Fruit fly (Drosophila melanogaster) whole organism, embryonic: ENCODE measurements around the gene Gycalpha99B.

ENCODE experiments used
- CG11456 ChIP-seq: fragments of 200-800 bp; sonication (Bioruptor generic); IDR thresholded peaks from 3 replicates; pipeline ENCODE4 v1.3.6; 2022; ENCODE audit warnings: missing biosample characterization, missing genetic modification characterization
- CG11723 ChIP-seq: fragments of 200-800 bp; sonication (Bioruptor generic); optimal IDR thresholded peaks from 2 replicates; lab custom pipeline; 2017; ENCODE audit warnings: missing biosample characterization, mild to moderate bottlenecking, missing genetic modification characterization
- CG12104 ChIP-seq: fragments of 200-800 bp; sonication (Bioruptor generic); optimal IDR thresholded peaks from 3 replicates; lab custom pipeline; 2016; ENCODE audit warnings: missing biosample characterization, missing genetic modification characterization
- CG12236 ChIP-seq: fragments of 200-800 bp; sonication (Bioruptor generic); optimal IDR thresholded peaks from 2 replicates; lab custom pipeline; 2016; ENCODE audit warnings: missing biosample characterization, missing genetic modification characterization
- CG12942 ChIP-seq: fragments of 200-800 bp; sonication (Bioruptor generic); optimal IDR thresholded peaks from 3 replicates; lab custom pipeline; 2016; ENCODE audit warnings: missing biosample characterization, missing genetic modification characterization
- CG13624 ChIP-seq: fragments of 200-800 bp; sonication (Bioruptor generic); optimal IDR thresholded peaks from 2 replicates; lab custom pipeline; 2016; ENCODE audit warnings: missing biosample characterization, missing genetic modification characterization
- CG15011 ChIP-seq: fragments of 200-800 bp; sonication (Bioruptor generic); optimal IDR thresholded peaks from 3 replicates; lab custom pipeline; 2018; ENCODE audit warnings: missing biosample characterization, mild to moderate bottlenecking, missing genetic modification characterization
- CG17612 ChIP-seq: fragments of 200-800 bp; sonication (Bioruptor generic); IDR thresholded peaks from 2 replicates; pipeline ENCODE4 v1.3.6; 2022; ENCODE audit warnings: missing biosample characterization, missing genetic modification characterization
- CG1792 ChIP-seq: fragments of 200-800 bp; sonication (Bioruptor generic); optimal IDR thresholded peaks from 2 replicates; lab custom pipeline; 2016; ENCODE audit warnings: missing biosample characterization, missing genetic modification characterization
- CG1832 ChIP-seq: fragments of 200-800 bp; sonication (Bioruptor generic); optimal IDR thresholded peaks from 2 replicates; lab custom pipeline; 2017; ENCODE audit warnings: missing biosample characterization, mild to moderate bottlenecking, missing genetic modification characterization, inconsistent platforms
- CG2120 ChIP-seq: fragments of 200-800 bp; sonication (Bioruptor generic); optimal IDR thresholded peaks from 3 replicates; lab custom pipeline; 2016; ENCODE audit warnings: missing biosample characterization, missing genetic modification characterization
- CG2678 ChIP-seq: fragments of 200-800 bp; sonication (Bioruptor generic); optimal IDR thresholded peaks from 3 replicates; lab custom pipeline; 2019; ENCODE audit warnings: missing biosample characterization, mild to moderate bottlenecking, missing genetic modification characterization, moderate library complexity
- CG3281 ChIP-seq: fragments of 200-800 bp; sonication (Bioruptor generic); optimal IDR thresholded peaks from 3 replicates; lab custom pipeline; 2017; ENCODE audit warnings: missing biosample characterization, mild to moderate bottlenecking, missing genetic modification characterization
- CG33213 ChIP-seq: fragments of 200-800 bp; sonication (Bioruptor generic); optimal IDR thresholded peaks from 3 replicates; lab custom pipeline; 2016; ENCODE audit warnings: missing biosample characterization, missing genetic modification characterization
- CG3847 ChIP-seq: fragments of 200-800 bp; sonication (Bioruptor generic); IDR thresholded peaks from 2 replicates; pipeline ENCODE4 v1.3.6; 2022; ENCODE audit warnings: missing biosample characterization, missing genetic modification characterization
- CG3995 ChIP-seq: fragments of 200-800 bp; sonication (Bioruptor generic); optimal IDR thresholded peaks from 3 replicates; lab custom pipeline; 2016; ENCODE audit warnings: missing biosample characterization, missing genetic modification characterization
- CG4328 ChIP-seq: fragments of 200-800 bp; sonication (Bioruptor generic); optimal IDR thresholded peaks from 3 replicates; lab custom pipeline; 2017; ENCODE audit warnings: missing biosample characterization, missing genetic modification reagents, missing genetic modification characterization
- CG4617 ChIP-seq: fragments of 200-800 bp; sonication (Bioruptor generic); optimal IDR thresholded peaks from 3 replicates; lab custom pipeline; 2016; ENCODE audit warnings: missing biosample characterization, missing genetic modification characterization, borderline replicate concordance
- CG4820 ChIP-seq: fragments of 200-800 bp; sonication (Bioruptor generic); optimal IDR thresholded peaks from 3 replicates; lab custom pipeline; 2016; ENCODE audit warnings: missing biosample characterization, missing genetic modification characterization
- CG6254 ChIP-seq: fragments of 200-800 bp; sonication (Bioruptor generic); optimal IDR thresholded peaks from 3 replicates; lab custom pipeline; 2017; ENCODE audit warnings: mild to moderate bottlenecking, missing biosample characterization, missing genetic modification reagents, missing genetic modification characterization
- CG6813 ChIP-seq: fragments of 200-800 bp; sonication (Bioruptor generic); optimal IDR thresholded peaks from 2 replicates; lab custom pipeline; 2017; ENCODE audit warnings: missing biosample characterization, missing genetic modification characterization, mild to moderate bottlenecking, moderate library complexity, missing genetic modification reagents
- CrebB ChIP-seq: fragments of 200-800 bp; sonication (Bioruptor generic); optimal IDR thresholded peaks from 3 replicates; lab custom pipeline; 2018; ENCODE audit warnings: missing biosample characterization, mild to moderate bottlenecking, missing genetic modification characterization
- Doc3 ChIP-seq: fragments of 200-800 bp; sonication (Bioruptor generic); IDR thresholded peaks from 3 replicates; pipeline ENCODE4 v1.3.6; 2022; ENCODE audit warnings: missing biosample characterization, missing genetic modification characterization; ENCODE audit not compliant: partially characterized antibody
- Elba2 ChIP-seq: fragments of 200-800 bp; sonication (Bioruptor generic); optimal IDR thresholded peaks from 3 replicates; lab custom pipeline; 2016; ENCODE audit warnings: missing biosample characterization, missing genetic modification characterization
- GATAe ChIP-seq: fragments of 200-800 bp; sonication (Bioruptor generic); conservative IDR thresholded peaks from 2 replicates; pipeline ENCODE4 v1.3.6; 2022; ENCODE audit warnings: missing biosample characterization, missing genetic modification characterization
- Hr3 ChIP-seq: fragments of 200-800 bp; sonication (Bioruptor generic); optimal IDR thresholded peaks from 3 replicates; lab custom pipeline; 2016; ENCODE audit warnings: missing biosample characterization, missing genetic modification characterization
- NfI ChIP-seq: fragments of 200-800 bp; sonication (Bioruptor generic); optimal IDR thresholded peaks from 3 replicates; lab custom pipeline; 2018; ENCODE audit warnings: missing biosample characterization, mild to moderate bottlenecking, missing genetic modification characterization, moderate library complexity
- PHDP ChIP-seq: fragments of 200-800 bp; sonication (Bioruptor generic); optimal IDR thresholded peaks from 3 replicates; lab custom pipeline; 2018; ENCODE audit warnings: missing biosample characterization, mild to moderate bottlenecking, missing genetic modification characterization, moderate library complexity
- Ptx1 ChIP-seq: fragments of 200-800 bp; sonication (Bioruptor generic); IDR thresholded peaks from 2 replicates; pipeline ENCODE4 v1.3.6; 2022; ENCODE audit warnings: missing biosample characterization, missing genetic modification characterization
- Sox102F ChIP-seq: fragments of 200-800 bp; sonication (Bioruptor generic); optimal IDR thresholded peaks from 2 replicates; lab custom pipeline; 2018; ENCODE audit warnings: missing biosample characterization, mild to moderate bottlenecking, missing genetic modification characterization, moderate library complexity
- Tbp ChIP-seq: fragments of >200 bp; optimal IDR thresholded peaks from 2 replicates; lab custom pipeline; 2018; ENCODE audit warnings: missing biosample characterization, missing genetic modification characterization
- Trl ChIP-seq, 3 experiments: fragments of >200 bp in 2 of 3; fragments of 200-800 bp in 1 of 3; sonication (Bioruptor generic) in 1 of 3; optimal IDR thresholded peaks; 2 replicates in 1 of 3; 3 replicates in 2 of 3; lab custom pipeline; 2016 to 2017; ENCODE audit warnings: missing biosample characterization in 1 of 3, missing genetic modification characterization in 1 of 3
- Vsx1 ChIP-seq: fragments of 200-800 bp; sonication (Bioruptor generic); optimal IDR thresholded peaks from 2 replicates; lab custom pipeline; 2017; ENCODE audit warnings: missing biosample characterization, mild to moderate bottlenecking, missing genetic modification characterization, missing genetic modification reagents
- chm ChIP-seq: fragments of 200-800 bp; sonication (Bioruptor generic); IDR thresholded peaks from 2 replicates; pipeline ENCODE4 v1.3.6; 2022; ENCODE audit warnings: missing biosample characterization, missing genetic modification characterization
- croc ChIP-seq: fragments of 200-800 bp; sonication (Bioruptor generic); conservative IDR thresholded peaks from 3 replicates; pipeline ENCODE4 v1.3.6; 2022; ENCODE audit warnings: missing biosample characterization, missing genetic modification characterization
- crol ChIP-seq: fragments of 200-800 bp; sonication (Bioruptor generic); IDR thresholded peaks from 2 replicates; pipeline ENCODE4 v1.3.6; 2022; ENCODE audit warnings: missing biosample characterization, missing genetic modification characterization
- cwo ChIP-seq: fragments of 200-800 bp; sonication (Bioruptor generic); optimal IDR thresholded peaks from 3 replicates; lab custom pipeline; 2017; ENCODE audit warnings: missing biosample characterization, missing genetic modification characterization, mild to moderate bottlenecking, moderate library complexity, missing genetic modification reagents
- lilli ChIP-seq: fragments of 200-800 bp; sonication (Bioruptor generic); optimal IDR thresholded peaks from 3 replicates; lab custom pipeline; 2016; ENCODE audit warnings: missing biosample characterization, missing genetic modification characterization
- lov ChIP-seq, 2 experiments: fragments of 200-800 bp in 1 of 2; fragments of >200 bp in 1 of 2; sonication (Bioruptor generic) in 1 of 2; IDR thresholded peaks in 1 of 2; optimal IDR thresholded peaks in 1 of 2; 2 replicates in 1 of 2; 3 replicates in 1 of 2; pipeline versions ENCODE4 v1.3.6 to Lab custom; 2017 to 2022; ENCODE audit warnings: missing biosample characterization in 1 of 2, missing genetic modification characterization in 1 of 2
- nerfin-1 ChIP-seq: fragments of 200-800 bp; sonication (Bioruptor generic); optimal IDR thresholded peaks from 3 replicates; lab custom pipeline; 2019; ENCODE audit warnings: missing biosample characterization, mild to moderate bottlenecking, missing genetic modification characterization, moderate library complexity
- nom ChIP-seq: fragments of 200-800 bp; sonication (Bioruptor generic); optimal IDR thresholded peaks from 2 replicates; lab custom pipeline; 2017; ENCODE audit warnings: missing biosample characterization, missing genetic modification characterization, mild to moderate bottlenecking, moderate library complexity, missing genetic modification reagents
- phol ChIP-seq: fragments of 200-800 bp; sonication (Bioruptor generic); optimal IDR thresholded peaks from 3 replicates; lab custom pipeline; 2018; ENCODE audit warnings: missing biosample characterization, mild to moderate bottlenecking, missing genetic modification characterization, moderate library complexity
- row ChIP-seq: fragments of 200-800 bp; sonication (Bioruptor generic); IDR thresholded peaks from 3 replicates; pipeline ENCODE4 v1.3.6; 2022; ENCODE audit warnings: missing biosample characterization, missing genetic modification characterization
- scrt ChIP-seq: fragments of 200-800 bp; sonication (Bioruptor generic); optimal IDR thresholded peaks from 2 replicates; lab custom pipeline; 2018; ENCODE audit warnings: missing biosample characterization, mild to moderate bottlenecking, missing genetic modification characterization, moderate library complexity
- sens-2 ChIP-seq: fragments of 200-800 bp; sonication (Bioruptor generic); IDR thresholded peaks from 2 replicates; pipeline ENCODE4 v1.3.6; 2022; ENCODE audit warnings: missing biosample characterization, missing genetic modification characterization
- slbo ChIP-seq: fragments of 200-800 bp; sonication (Bioruptor generic); IDR thresholded peaks from 2 replicates; pipeline ENCODE4 v1.3.6; 2022; ENCODE audit warnings: missing biosample characterization, missing genetic modification characterization
- vnd ChIP-seq: fragments of 200-800 bp; sonication (Bioruptor generic); IDR thresholded peaks from 3 replicates; pipeline ENCODE4 v1.3.6; 2022; ENCODE audit warnings: missing biosample characterization, missing genetic modification characterization; ENCODE audit not compliant: partially characterized antibody
- vvl ChIP-seq: fragments of 200-800 bp; sonication (Bioruptor generic); IDR thresholded peaks from 2 replicates; pipeline ENCODE4 v1.3.6; 2022; ENCODE audit warnings: missing biosample characterization, missing genetic modification characterization
- wek ChIP-seq: fragments of 200-800 bp; sonication (Bioruptor generic); optimal IDR thresholded peaks from 3 replicates; lab custom pipeline; 2018; ENCODE audit warnings: missing biosample characterization, mild to moderate bottlenecking, missing genetic modification characterization, moderate library complexity
- zfh1 ChIP-seq: fragments of 200-800 bp; sonication (Bioruptor generic); IDR thresholded peaks from 3 replicates; pipeline ENCODE4 v1.3.6; 2022; ENCODE audit warnings: missing biosample characterization, missing genetic modification characterization

The Gycalpha99B gene

dm6 chr3R:29651488-29651887 is 30.8 kb upstream of the Gycalpha99B start (continued):
- no peak for TF ChIP-seq CG1792 (GFP tag; lab: Kevin White, UChicago)
- TF ChIP-seq GATAe: no peak
- TF ChIP-seq CG12236 (GFP tag; lab: Kevin White, UChicago): no peak
- TF ChIP-seq crol (GFP tag; lab: Robert Waterston, UW): no peak
- TF ChIP-seq croc: no peak
- peak; percentile 45; the same call in 1 of the 2 replicates for TF ChIP-seq Ptx1
- TF ChIP-seq zfh1 (GFP tag; lab: Robert Waterston, UW): 0 out of 3 replicates have a peak, but pooled peaks have one; percentile 30
- no peak for TF ChIP-seq CG6813 (GFP tag; lab: Kevin White, UChicago)
- no peak for TF ChIP-seq CG6254 (GFP tag; lab: Kevin White, UChicago)
- TF ChIP-seq NfI (GFP tag; lab: Kevin White, UChicago): peak; percentile 30
- TF ChIP-seq vnd (GFP tag; lab: Robert Waterston, UW): no peak
- TF ChIP-seq row: peak; percentile 74
- no peak for TF ChIP-seq wek (GFP tag; lab: Kevin White, UChicago)
- TF ChIP-seq CG2120: peak; percentile 42
- TF ChIP-seq CG1832 (GFP tag; lab: Kevin White, UChicago): no peak
- TF ChIP-seq CG3281: peak; percentile 56
- peak; percentile 41 for TF ChIP-seq scrt (GFP tag; lab: Kevin White, UChicago)
- peak; percentile 20 for TF ChIP-seq PHDP
- no peak for TF ChIP-seq sens-2
- TF ChIP-seq CG4328: no peak
- TF ChIP-seq CG4617 (GFP tag; lab: Kevin White, UChicago): no peak
- TF ChIP-seq CG4820 (GFP tag; lab: Kevin White, UChicago): peak; percentile 20
- TF ChIP-seq CG3995 (GFP tag; lab: Kevin White, UChicago): no peak
- TF ChIP-seq CG12942 (GFP tag; lab: Kevin White, UChicago): no peak
- TF ChIP-seq CG33213: no peak
- TF ChIP-seq Trl (optimal IDR thresholded peaks at IDR 0.05; lab: Kevin White, UChicago): no peak
- no peak for TF ChIP-seq Trl (GFP tag; optimal IDR thresholded peaks at IDR 0.05; lab: Kevin White, UChicago)
- TF ChIP-seq slbo (GFP tag; lab: Robert Waterston, UW): peak; percentile 56; the same call in 1 of the 2 replicates
- peak; percentile 47 for TF ChIP-seq cwo
- TF ChIP-seq CG3847 (GFP tag; lab: Robert Waterston, UW): no peak
- TF ChIP-seq CrebB (tag; lab: Kevin White, UChicago): no peak
- TF ChIP-seq phol (tag; lab: Kevin White, UChicago): peak; percentile 6
- peak; percentile 64 for TF ChIP-seq CG2678 (tag; lab: Kevin White, UChicago)
- TF ChIP-seq nom: no peak
- TF ChIP-seq lilli (GFP tag; lab: Kevin White, UChicago): peak; percentile 24
- TF ChIP-seq lov (optimal IDR thresholded peaks at IDR 0.05; lab: Kevin White, UChicago): no peak
- no peak for TF ChIP-seq lov (GFP tag; IDR thresholded peaks at IDR 0.05; lab: Robert Waterston, UW)
- no peak for TF ChIP-seq nerfin-1 (tag; lab: Kevin White, UChicago)
- TF ChIP-seq vvl (GFP tag; lab: Robert Waterston, UW): peak; percentile 49; the same call in 1 of the 2 replicates
- no peak for TF ChIP-seq Elba2 (GFP tag; lab: Kevin White, UChicago)
- TF ChIP-seq CG15011 (GFP tag; lab: Kevin White, UChicago): no peak
- TF ChIP-seq Tbp (GFP tag; lab: Kevin White, UChicago): no peak
- no peak for TF ChIP-seq Doc3
- TF ChIP-seq CG12104 (GFP tag; lab: Kevin White, UChicago): no peak
- TF ChIP-seq CG11456: peak; percentile 41; the same call in 1 of the 3 replicates
- TF ChIP-seq Vsx1 (GFP tag; lab: Kevin White, UChicago): no peak
- TF ChIP-seq Sox102F: peak; percentile 37
- no peak for TF ChIP-seq Hr3
- no peak for TF ChIP-seq chm (GFP tag; lab: Robert Waterston, UW)
- TF ChIP-seq CG13624: peak; percentile 15
- TF ChIP-seq CG11723: no peak
- no peak for TF ChIP-seq CG17612 (GFP tag; lab: Robert Waterston, UW)
